Fruit fly (Drosophila melanogaster) whole organism, pupa: Measurements from ENCODE around the gene CG5707.

Experiments
- CG4496 ChIP-seq: fragments of 200-800 bp; sonication (Bioruptor generic); IDR thresholded peaks from 3 replicates; pipeline ENCODE4 v1.3.6; 2022; ENCODE audit warnings: missing biosample characterization, missing genetic modification characterization
- CG8159 ChIP-seq: fragments of 200-800 bp; sonication (Bioruptor generic); optimal IDR thresholded peaks from 3 replicates; lab custom pipeline; 2018; ENCODE audit warnings: missing biosample characterization, mild to moderate bottlenecking, missing genetic modification characterization, moderate library complexity
- CG8301 ChIP-seq: fragments of 200-800 bp; sonication (Bioruptor generic); optimal IDR thresholded peaks from 2 replicates; lab custom pipeline; 2018; ENCODE audit warnings: missing biosample characterization, mild to moderate bottlenecking, missing genetic modification characterization
- Snoo ChIP-seq: fragments of 200-800 bp; sonication (Bioruptor generic); optimal IDR thresholded peaks from 3 replicates; lab custom pipeline; 2017; ENCODE audit warnings: missing biosample characterization, mild to moderate bottlenecking, missing genetic modification characterization, inconsistent platforms
- fd96Ca ChIP-seq: fragments of 200-800 bp; sonication (Bioruptor generic); IDR thresholded peaks from 3 replicates; pipeline ENCODE4 v1.3.6; 2022; ENCODE audit warnings: missing biosample characterization, missing genetic modification characterization

- no peak for TF ChIP-seq CG8301 (tag; lab: Kevin White, UChicago)
- no peak for TF ChIP-seq Snoo (tag; lab: Kevin White, UChicago)
- TF ChIP-seq CG8159 (tag; lab: Kevin White, UChicago) = no peak
- TF ChIP-seq CG4496 (GFP tag; lab: Robert Waterston, UW) = no peak
- TF ChIP-seq fd96Ca (GFP tag; lab: Robert Waterston, UW) = no peak
Measured at dm6 chr3L:2212403-2212802, 20.4 kb upstream of the CG5707 start, which contains the start of gene CG15878.
